Worm (Caenorhabditis elegans) whole organism, L1 larva: ENCODE data around the gene sec-6.

ENCODE experiments used
- Y116A8C.19 ChIP-seq: sonication (generic microtip); optimal IDR thresholded peaks from 2 replicates; lab custom pipeline; 2016; ENCODE audit warnings: missing compliant biosample characterization, missing genetic modification characterization, borderline replicate concordance
- aha-1 ChIP-seq: fragments of 150-350 bp; optimal IDR thresholded peaks from 2 replicates; lab custom pipeline; 2014; ENCODE audit warnings: missing biosample characterization, missing genetic modification characterization
- alr-1 ChIP-seq: fragments of 200-800 bp; sonication (Bioruptor generic); optimal IDR thresholded peaks from 2 replicates; lab custom pipeline; 2018; ENCODE audit warnings: borderline replicate concordance, mild to moderate bottlenecking, missing genetic modification characterization, missing compliant biosample characterization
- aly-2 ChIP-seq: fragments of 150-350 bp; optimal IDR thresholded peaks from 2 replicates; lab custom pipeline; 2014; ENCODE audit warnings: missing biosample characterization, missing genetic modification characterization
- ama-1 ChIP-seq: fragments of 150-350 bp; optimal IDR thresholded peaks from 2 replicates; lab custom pipeline; 2014
- ceh-82 ChIP-seq, 3 experiments: fragments of 150-350 bp in 1 of 3; sonication (generic microtip) in 2 of 3; optimal IDR thresholded peaks; 2 replicates each; lab custom pipeline; 2014 to 2017; ENCODE audit warnings: missing biosample characterization in 3 of 3, missing genetic modification characterization in 3 of 3
- ceh-88 ChIP-seq: fragments of 200-800 bp; sonication (Bioruptor generic); IDR thresholded peaks from 2 replicates; pipeline ENCODE4 v1.3.6; 2022; ENCODE audit warnings: missing genetic modification characterization, missing compliant biosample characterization
- ces-1 ChIP-seq: fragments of 150-350 bp; optimal IDR thresholded peaks from 2 replicates; lab custom pipeline; 2014; ENCODE audit warnings: missing biosample characterization, missing genetic modification reagents, missing genetic modification characterization
- dpl-1 ChIP-seq, 3 experiments: fragments of 150-350 bp in 2 of 3; sonication (generic microtip) in 1 of 3; optimal IDR thresholded peaks; 2 replicates each; lab custom pipeline; 2014 to 2017; ENCODE audit warnings: missing biosample characterization in 3 of 3, missing genetic modification characterization in 3 of 3, missing genetic modification reagents in 3 of 3
- dsc-1 ChIP-seq: sonication (generic microtip); optimal IDR thresholded peaks from 2 replicates; lab custom pipeline; 2016; ENCODE audit warnings: mild to moderate bottlenecking, missing genetic modification characterization, missing compliant biosample characterization
- efl-1 ChIP-seq, 4 experiments: fragments of 150-350 bp; optimal IDR thresholded peaks in 3 of 4; peaks in 1 of 4; 1 replicate in 1 of 4; 2 replicates in 3 of 4; lab custom pipeline; 2014; ENCODE audit warnings: missing biosample characterization in 2 of 4, missing genetic modification characterization in 2 of 4, missing genetic modification reagents in 2 of 4
- egl-27 ChIP-seq, 2 experiments: fragments of 150-350 bp in 1 of 2; sonication (generic microtip); optimal IDR thresholded peaks; 3 replicates each; lab custom pipeline; 2017 to 2018; ENCODE audit warnings: missing biosample characterization in 2 of 2, missing genetic modification characterization in 2 of 2, missing genetic modification reagents in 2 of 2
- ets-5 ChIP-seq: fragments of 200-800 bp; sonication (Bioruptor generic); IDR thresholded peaks from 2 replicates; pipeline ENCODE4 v1.3.6; 2022; ENCODE audit warnings: missing genetic modification characterization, missing compliant biosample characterization
- fkh-10 ChIP-seq: sonication (generic microtip); optimal IDR thresholded peaks from 2 replicates; lab custom pipeline; 2017; ENCODE audit warnings: missing biosample characterization, missing genetic modification reagents, missing genetic modification characterization
- fkh-8 ChIP-seq: sonication (generic microtip); optimal IDR thresholded peaks from 2 replicates; lab custom pipeline; 2016; ENCODE audit warnings: mild to moderate bottlenecking, missing genetic modification characterization, missing compliant biosample characterization
- fos-1 ChIP-seq: fragments of 150-350 bp; optimal IDR thresholded peaks from 2 replicates; lab custom pipeline; 2014; ENCODE audit warnings: missing biosample characterization, missing genetic modification characterization
- grh-1 ChIP-seq: fragments of 200-800 bp; sonication (Bioruptor generic); IDR thresholded peaks from 2 replicates; pipeline ENCODE4 v1.3.6; 2022; ENCODE audit warnings: missing genetic modification reagents, missing genetic modification characterization, missing compliant biosample characterization
- lin-14 ChIP-seq: fragments of 200-800 bp; sonication (Bioruptor generic); optimal IDR thresholded peaks from 2 replicates; lab custom pipeline; 2018; ENCODE audit warnings: mild to moderate bottlenecking, missing genetic modification characterization, moderate library complexity, missing compliant biosample characterization
- lin-15B ChIP-seq: fragments of 150-350 bp; sonication (generic microtip); optimal IDR thresholded peaks from 3 replicates; lab custom pipeline; 2014; ENCODE audit warnings: missing biosample characterization, missing genetic modification characterization
- lin-35 ChIP-seq, 2 experiments: fragments of 150-350 bp; optimal IDR thresholded peaks; 2 replicates each; lab custom pipeline; 2014; ENCODE audit warnings: missing biosample characterization in 2 of 2, missing genetic modification characterization in 2 of 2, missing genetic modification reagents in 2 of 2
- lir-3 ChIP-seq: sonication (generic microtip); optimal IDR thresholded peaks from 2 replicates; lab custom pipeline; 2016; ENCODE audit warnings: mild to moderate bottlenecking, missing genetic modification characterization, moderate library complexity, missing compliant biosample characterization; ENCODE audit not compliant: poor library complexity
- lsy-2 ChIP-seq, 2 experiments: fragments of 150-350 bp; optimal IDR thresholded peaks; 2 replicates each; lab custom pipeline; 2014; ENCODE audit warnings: missing biosample characterization in 2 of 2, missing genetic modification characterization in 2 of 2
- mab-9 ChIP-seq: fragments of 200-800 bp; sonication (Bioruptor generic); IDR thresholded peaks from 2 replicates; pipeline ENCODE4 v1.3.6; 2022; ENCODE audit warnings: missing genetic modification reagents, missing genetic modification characterization, missing compliant biosample characterization
- mdl-1 ChIP-seq, 2 experiments: fragments of 150-350 bp; optimal IDR thresholded peaks; 2 replicates each; lab custom pipeline; 2014 to 2017; ENCODE audit warnings: missing biosample characterization in 2 of 2, missing genetic modification characterization in 2 of 2, inconsistent platforms in 1 of 2
- mef-2 ChIP-seq: fragments of 150-350 bp; optimal IDR thresholded peaks from 2 replicates; lab custom pipeline; 2014; ENCODE audit warnings: missing biosample characterization, missing genetic modification characterization
- nhr-11 ChIP-seq: fragments of 150-350 bp; optimal IDR thresholded peaks from 2 replicates; lab custom pipeline; 2014; ENCODE audit warnings: missing biosample characterization, missing genetic modification characterization
- nhr-12 ChIP-seq: sonication (generic microtip); optimal IDR thresholded peaks from 2 replicates; lab custom pipeline; 2017; ENCODE audit warnings: missing biosample characterization, missing genetic modification characterization
- nhr-28 ChIP-seq: fragments of 150-350 bp; optimal IDR thresholded peaks from 2 replicates; lab custom pipeline; 2014; ENCODE audit warnings: missing biosample characterization, missing genetic modification characterization
- nhr-47 ChIP-seq: sonication (generic microtip); optimal IDR thresholded peaks from 2 replicates; lab custom pipeline; 2016; ENCODE audit warnings: mild to moderate bottlenecking, missing genetic modification characterization, moderate library complexity, missing compliant biosample characterization
- nhr-71 ChIP-seq: sonication (generic microtip); optimal IDR thresholded peaks from 2 replicates; lab custom pipeline; 2016; ENCODE audit warnings: mild to moderate bottlenecking, missing genetic modification characterization, moderate library complexity, missing compliant biosample characterization
- nhr-76 ChIP-seq: sonication (generic microtip); optimal IDR thresholded peaks from 2 replicates; lab custom pipeline; 2017; ENCODE audit warnings: missing biosample characterization, missing genetic modification characterization
- nhr-84 ChIP-seq: sonication (generic microtip); optimal IDR thresholded peaks from 2 replicates; lab custom pipeline; 2017; ENCODE audit warnings: missing biosample characterization, missing genetic modification characterization
- nhr-90 ChIP-seq: sonication (generic microtip); optimal IDR thresholded peaks from 2 replicates; lab custom pipeline; 2016; ENCODE audit warnings: mild to moderate bottlenecking, missing genetic modification characterization, missing compliant biosample characterization; ENCODE audit not compliant: poor library complexity
- pax-3 ChIP-seq: fragments of 200-800 bp; sonication (Bioruptor generic); optimal IDR thresholded peaks from 2 replicates; lab custom pipeline; 2018; ENCODE audit warnings: mild to moderate bottlenecking, missing genetic modification characterization, moderate library complexity, missing compliant biosample characterization
- rnt-1 ChIP-seq: sonication (generic microtip); optimal IDR thresholded peaks from 2 replicates; lab custom pipeline; 2016; ENCODE audit warnings: mild to moderate bottlenecking, missing genetic modification characterization, moderate library complexity, missing compliant biosample characterization
- snpc-4 ChIP-seq: fragments of 150-350 bp; optimal IDR thresholded peaks from 2 replicates; lab custom pipeline; 2014; ENCODE audit warnings: missing biosample characterization, missing genetic modification characterization
- sup-37 ChIP-seq: fragments of 200-800 bp; sonication (Bioruptor generic); optimal IDR thresholded peaks from 2 replicates; lab custom pipeline; 2018; ENCODE audit warnings: mild to moderate bottlenecking, missing genetic modification characterization, missing compliant biosample characterization
- swsn-7 ChIP-seq: sonication (generic microtip); optimal IDR thresholded peaks from 2 replicates; lab custom pipeline; 2016; ENCODE audit warnings: missing genetic modification characterization, missing compliant biosample characterization
- tbx-2 ChIP-seq: sonication (generic microtip); optimal IDR thresholded peaks from 2 replicates; lab custom pipeline; 2016; ENCODE audit warnings: missing genetic modification characterization, missing compliant biosample characterization
- tlp-1 ChIP-seq: fragments of 150-350 bp; optimal IDR thresholded peaks from 2 replicates; lab custom pipeline; 2014; ENCODE audit warnings: missing biosample characterization, missing genetic modification characterization
- unc-86 ChIP-seq: sonication (generic microtip); optimal IDR thresholded peaks from 2 replicates; lab custom pipeline; 2016; ENCODE audit warnings: missing genetic modification characterization, missing compliant biosample characterization
- xbp-1 ChIP-seq: sonication (generic microtip); optimal IDR thresholded peaks from 2 replicates; lab custom pipeline; 2016; ENCODE audit warnings: missing genetic modification characterization, missing compliant biosample characterization

sec-6 gene

DNA sequence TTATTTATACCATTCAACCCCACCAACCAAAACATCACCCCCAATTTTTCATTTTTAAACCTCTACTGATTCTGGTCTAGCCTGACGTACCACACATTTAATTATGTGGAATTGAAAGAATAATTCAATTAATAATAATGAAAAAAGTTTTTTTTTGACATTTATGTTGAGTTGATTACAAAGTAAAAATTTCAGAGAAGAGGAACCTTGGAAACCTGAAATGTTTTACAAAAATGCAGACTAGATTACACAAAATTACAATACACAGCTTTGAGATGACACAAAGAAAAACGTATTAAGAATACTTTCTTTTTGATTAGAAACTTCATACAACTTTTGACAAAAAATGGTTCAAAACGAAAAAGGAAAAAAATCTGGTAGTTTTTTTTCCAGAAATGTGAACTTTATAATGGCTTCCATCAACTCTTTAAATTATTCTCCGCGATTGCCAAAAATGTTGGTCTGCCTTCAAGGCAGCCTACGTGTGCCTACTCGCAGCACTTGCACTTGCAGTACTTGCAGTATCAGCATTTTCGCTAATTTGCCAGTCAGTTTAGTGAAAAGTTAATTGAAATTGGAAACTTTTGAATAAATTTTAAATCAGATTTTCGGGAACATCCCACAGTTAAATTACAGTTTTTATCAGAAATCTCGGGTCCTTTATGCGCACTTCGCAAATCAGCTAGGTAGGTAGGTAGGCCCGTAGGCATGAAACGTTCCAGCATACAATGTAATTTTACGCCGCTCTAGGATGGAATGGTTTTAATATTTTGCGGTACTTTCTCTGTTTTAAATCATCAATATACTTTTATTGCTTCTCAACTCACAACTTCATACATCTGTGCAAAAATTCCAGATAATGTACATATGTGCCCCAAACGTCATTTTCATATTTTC, 18.4 kb upstream of the sec-6 start:
- TF ChIP-seq alr-1 (tag; lab: Kevin White, UChicago) (no peak), lin-35 (GFP tag; optimal IDR thresholded peaks at IDR 0.05; lab: Kevin White, UChicago) (no peak), lsy-2 (tag; optimal IDR thresholded peaks at IDR 0.05; lab: Kevin White, UChicago) (peak in 1 of 2 experiments; percentile 36), ama-1 (lab: Kevin White, UChicago) (peak; percentile 44), tbx-2 (tag; lab: Kevin White, UChicago) (no peak), nhr-11 (tag; lab: Kevin White, UChicago) (peak; percentile 15), dpl-1 (GFP tag; optimal IDR thresholded peaks at IDR 0.05; lab: Kevin White, UChicago) (no peak), nhr-47 (tag; lab: Kevin White, UChicago) (peak; percentile 3), xbp-1 (no peak), grh-1 (GFP tag; lab: Robert Waterston, UW) (no peak), nhr-12 (tag; lab: Kevin White, UChicago) (no peak), ceh-88 (GFP tag; lab: Robert Waterston, UW) (peak; percentile 25; the same call in 1 of the 2 replicates), fkh-8 (tag; lab: Kevin White, UChicago) (peak; percentile 62), lir-3 (tag; lab: Kevin White, UChicago) (no peak), lin-15B (tag; lab: Kevin White, UChicago) (no peak), mef-2 (no peak), snpc-4 (tag; lab: Kevin White, UChicago) (no peak), Y116A8C.19 (no peak), fkh-10 (GFP tag; lab: Kevin White, UChicago) (no peak), tlp-1 (tag; lab: Kevin White, UChicago) (no peak), aha-1 (tag; lab: Kevin White, UChicago) (no peak), pax-3 (tag; lab: Kevin White, UChicago) (no peak), ces-1 (GFP tag; lab: Kevin White, UChicago) (no peak), fos-1 (tag; lab: Kevin White, UChicago) (peak; percentile 10), mdl-1 (tag; optimal IDR thresholded peaks at IDR 0.05; lab: Kevin White, UChicago) (no peak), unc-86 (no peak), aly-2 (tag; lab: Kevin White, UChicago) (peak; percentile 76), ets-5 (GFP tag; lab: Robert Waterston, UW) (no peak), ceh-82 (tag; optimal IDR thresholded peaks at IDR 0.05; lab: Kevin White, UChicago) (no peak), efl-1 (optimal IDR thresholded peaks at IDR 0.05; lab: Kevin White, UChicago) (no peak), efl-1 (GFP tag; optimal IDR thresholded peaks at IDR 0.05 in 1 of 2; lab: Kevin White, UChicago) (no peak), nhr-76 (tag; lab: Kevin White, UChicago) (no peak), sup-37 (no peak)

DNA sequence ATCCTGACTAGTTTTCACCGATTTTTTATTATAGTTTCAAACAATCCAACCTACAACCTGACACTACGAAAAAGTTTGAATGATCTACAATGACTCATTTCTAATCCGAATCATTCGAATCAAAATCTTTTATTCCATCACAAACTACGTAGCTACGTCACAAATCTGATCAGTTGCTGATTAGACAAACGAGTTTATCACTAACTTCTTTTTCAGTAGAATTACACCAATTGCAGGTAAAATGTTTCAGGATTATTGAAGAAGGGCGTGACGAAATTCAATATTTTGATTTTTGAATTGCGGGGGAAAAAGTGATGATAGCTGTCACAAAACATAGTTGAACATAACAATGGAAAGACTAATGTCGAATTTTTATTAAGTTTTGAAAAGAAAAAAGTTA, 17.8 kb upstream of the sec-6 start:
- TF ChIP-seq aha-1 (tag; lab: Kevin White, UChicago) = no peak
- TF ChIP-seq nhr-90 (tag; lab: Kevin White, UChicago) = no peak
- no peak for TF ChIP-seq efl-1 (optimal IDR thresholded peaks at IDR 0.05; lab: Kevin White, UChicago)
- peak in 1 of 2 experiments; percentile 67 for TF ChIP-seq efl-1 (GFP tag; optimal IDR thresholded peaks at IDR 0.05 in 1 of 2; lab: Kevin White, UChicago)
- TF ChIP-seq fkh-8 (tag; lab: Kevin White, UChicago) = peak; percentile 43
- TF ChIP-seq dsc-1 (tag; lab: Kevin White, UChicago) = peak; percentile 95
- peak; percentile 40 for TF ChIP-seq nhr-47 (tag; lab: Kevin White, UChicago)
- no peak for TF ChIP-seq egl-27 (tag; optimal IDR thresholded peaks at IDR 0.05; lab: Kevin White, UChicago)
- TF ChIP-seq nhr-71 (tag; lab: Kevin White, UChicago) = peak; percentile 32

DNA sequence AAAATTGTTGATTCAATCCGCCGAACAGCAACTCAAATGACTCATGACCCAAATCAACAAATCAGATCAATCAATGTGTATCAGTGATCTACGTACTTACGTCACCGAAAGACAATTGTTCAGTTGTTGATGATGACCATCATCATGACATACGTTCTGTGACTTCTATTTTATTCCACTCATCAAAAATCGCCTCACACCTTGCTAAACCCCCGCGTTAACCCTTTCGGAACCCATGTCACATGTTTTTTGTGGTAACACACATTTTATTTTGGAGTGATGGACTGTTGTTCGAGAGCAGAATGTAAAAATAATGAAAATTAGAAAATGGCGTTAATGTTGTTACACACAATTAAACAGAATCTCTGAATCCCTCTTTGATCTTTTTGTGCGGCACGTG, 16.9 kb upstream of the sec-6 start:
- peak; percentile 5 for TF ChIP-seq rnt-1 (tag; lab: Kevin White, UChicago)
- no peak for TF ChIP-seq nhr-28 (tag; lab: Kevin White, UChicago)
- no peak for TF ChIP-seq swsn-7 (tag; lab: Kevin White, UChicago)
- no peak for TF ChIP-seq egl-27 (tag; optimal IDR thresholded peaks at IDR 0.05; lab: Kevin White, UChicago)
- TF ChIP-seq nhr-84 (tag; lab: Kevin White, UChicago) = no peak
- peak; percentile 5 for TF ChIP-seq nhr-71 (tag; lab: Kevin White, UChicago)
- TF ChIP-seq lin-14 (GFP tag; lab: Kevin White, UChicago) = peak; percentile 4
- peak in 1 of 2 experiments; percentile 13 for TF ChIP-seq lin-35 (GFP tag; optimal IDR thresholded peaks at IDR 0.05; lab: Kevin White, UChicago)
- TF ChIP-seq mab-9 = no peak
